Fruit fly (Drosophila melanogaster) whole organism, embryonic: ENCODE data around the gene CG5815.

Experiments
- Abd-B ChIP-seq: fragments of 200-800 bp; sonication (Bioruptor generic); optimal IDR thresholded peaks from 2 replicates; lab custom pipeline; 2018; ENCODE audit warnings: missing biosample characterization, mild to moderate bottlenecking, missing genetic modification characterization, moderate library complexity
- Adf1 ChIP-seq: fragments of 200-800 bp; sonication (Bioruptor generic); IDR thresholded peaks from 2 replicates; pipeline ENCODE4 v1.3.6; 2022; ENCODE audit warnings: missing biosample characterization, missing genetic modification characterization
- B-H2 ChIP-seq: fragments of 200-800 bp; sonication (Bioruptor generic); optimal IDR thresholded peaks from 2 replicates; lab custom pipeline; 2018; ENCODE audit warnings: missing biosample characterization, mild to moderate bottlenecking, missing genetic modification characterization
- CG10366 ChIP-seq: fragments of 200-800 bp; sonication (Bioruptor generic); IDR thresholded peaks from 2 replicates; pipeline ENCODE4 v1.3.6; 2022; ENCODE audit warnings: missing biosample characterization, missing genetic modification characterization
- CG10543 ChIP-seq: fragments of 200-800 bp; sonication (Bioruptor generic); optimal IDR thresholded peaks from 3 replicates; lab custom pipeline; 2017; ENCODE audit warnings: missing biosample characterization, mild to moderate bottlenecking, missing genetic modification characterization, moderate library complexity
- CG12155 ChIP-seq: fragments of 200-800 bp; sonication (Bioruptor generic); optimal IDR thresholded peaks from 3 replicates; lab custom pipeline; 2016; ENCODE audit warnings: missing biosample characterization, missing genetic modification characterization
- CG12391 ChIP-seq: fragments of 200-800 bp; sonication (Bioruptor generic); optimal IDR thresholded peaks from 3 replicates; lab custom pipeline; 2018; ENCODE audit warnings: missing biosample characterization, mild to moderate bottlenecking, missing genetic modification characterization, moderate library complexity
- CG12769 ChIP-seq: fragments of 200-800 bp; sonication (Bioruptor generic); optimal IDR thresholded peaks from 2 replicates; lab custom pipeline; 2019; ENCODE audit warnings: missing biosample characterization, mild to moderate bottlenecking, missing genetic modification characterization, moderate library complexity
- CG13624 ChIP-seq: fragments of 200-800 bp; sonication (Bioruptor generic); optimal IDR thresholded peaks from 2 replicates; lab custom pipeline; 2016; ENCODE audit warnings: missing biosample characterization, missing genetic modification characterization
- CG15269 ChIP-seq: fragments of 200-800 bp; sonication (Bioruptor generic); optimal IDR thresholded peaks from 2 replicates; lab custom pipeline; 2018; ENCODE audit warnings: missing biosample characterization, mild to moderate bottlenecking, missing genetic modification characterization, moderate library complexity
- CG15479 ChIP-seq: fragments of 200-800 bp; sonication (Bioruptor generic); optimal IDR thresholded peaks from 3 replicates; lab custom pipeline; 2019; ENCODE audit warnings: missing biosample characterization, mild to moderate bottlenecking, missing genetic modification characterization, moderate library complexity
- CG17385 ChIP-seq: fragments of 200-800 bp; sonication (Bioruptor generic); optimal IDR thresholded peaks from 3 replicates; lab custom pipeline; 2018; ENCODE audit warnings: missing biosample characterization, mild to moderate bottlenecking, missing genetic modification characterization
- CG2889 ChIP-seq: fragments of 200-800 bp; sonication (Bioruptor generic); IDR thresholded peaks from 3 replicates; pipeline ENCODE4 v1.3.6; 2022; ENCODE audit warnings: missing biosample characterization, missing genetic modification characterization
- CG5953 ChIP-seq: fragments of 200-800 bp; sonication (Bioruptor generic); IDR thresholded peaks from 2 replicates; pipeline ENCODE4 v1.3.6; 2022; ENCODE audit warnings: missing biosample characterization, missing genetic modification characterization
- CG8290 ChIP-seq, 3 experiments: fragments of 200-800 bp; sonication (Bioruptor generic); optimal IDR thresholded peaks; 2 replicates each; lab custom pipeline; 2016 to 2019; ENCODE audit warnings: missing biosample characterization in 3 of 3, missing genetic modification characterization in 3 of 3, mild to moderate bottlenecking in 2 of 3, moderate library complexity in 1 of 3
- CoRest ChIP-seq: fragments of 200-800 bp; sonication (Bioruptor generic); optimal IDR thresholded peaks from 3 replicates; lab custom pipeline; 2018; ENCODE audit warnings: missing biosample characterization, mild to moderate bottlenecking, missing genetic modification characterization, moderate library complexity
- CrebB ChIP-seq: fragments of 200-800 bp; sonication (Bioruptor generic); optimal IDR thresholded peaks from 3 replicates; lab custom pipeline; 2018; ENCODE audit warnings: missing biosample characterization, mild to moderate bottlenecking, missing genetic modification characterization
- D ChIP-seq, 2 experiments: fragments of 200-800 bp in 1 of 2; fragments of >200 bp in 1 of 2; sonication (Bioruptor generic) in 1 of 2; optimal IDR thresholded peaks; 2 replicates in 1 of 2; 3 replicates in 1 of 2; lab custom pipeline; 2017; ENCODE audit warnings: mild to moderate bottlenecking in 1 of 2, missing biosample characterization in 1 of 2, missing genetic modification characterization in 1 of 2, missing genetic modification reagents in 1 of 2
- Dp ChIP-seq: fragments of 200-800 bp; sonication (Bioruptor generic); optimal IDR thresholded peaks from 2 replicates; lab custom pipeline; 2018; ENCODE audit warnings: missing biosample characterization, mild to moderate bottlenecking, missing genetic modification characterization, moderate library complexity
- Lim3 ChIP-seq: fragments of 200-800 bp; sonication (Bioruptor generic); IDR thresholded peaks from 2 replicates; pipeline ENCODE4 v1.3.6; 2022; ENCODE audit warnings: missing biosample characterization, missing genetic modification characterization
- Med ChIP-seq: fragments of 200-800 bp; sonication (Bioruptor generic); peaks from one replicate; lab custom pipeline; 2016; ENCODE audit warnings: missing biosample characterization, missing genetic modification characterization, mild to moderate bottlenecking, inconsistent platforms, moderate library complexity
- Mes4 ChIP-seq: fragments of 200-800 bp; sonication (Bioruptor generic); optimal IDR thresholded peaks from 2 replicates; lab custom pipeline; 2016; ENCODE audit warnings: missing biosample characterization, missing genetic modification characterization
- NC2β ChIP-seq: fragments of 200-800 bp; sonication (Bioruptor generic); optimal IDR thresholded peaks from 2 replicates; lab custom pipeline; 2016; ENCODE audit warnings: missing biosample characterization, missing genetic modification characterization
- NFAT ChIP-seq: fragments of 200-800 bp; sonication (Bioruptor generic); IDR thresholded peaks from 2 replicates; pipeline ENCODE4 v1.3.6; 2022; ENCODE audit warnings: missing biosample characterization, missing genetic modification characterization
- NK7.1 ChIP-seq: fragments of 200-800 bp; sonication (Bioruptor generic); optimal IDR thresholded peaks from 3 replicates; lab custom pipeline; 2016; ENCODE audit warnings: missing biosample characterization, missing genetic modification characterization
- Scr ChIP-seq: fragments of 200-800 bp; sonication (Bioruptor generic); IDR thresholded peaks from 2 replicates; pipeline ENCODE4 v1.3.6; 2022; ENCODE audit warnings: missing biosample characterization, missing genetic modification characterization; ENCODE audit not compliant: partially characterized antibody
- Xrp1 ChIP-seq: fragments of 200-800 bp; sonication (Bioruptor generic); IDR thresholded peaks from 2 replicates; pipeline ENCODE4 v1.3.6; 2022; ENCODE audit warnings: missing biosample characterization, missing genetic modification characterization
- chinmo ChIP-seq: fragments of 200-800 bp; sonication (Bioruptor generic); IDR thresholded peaks from 4 replicates; pipeline ENCODE4 v1.3.6; 2022; ENCODE audit warnings: missing biosample characterization, missing genetic modification characterization; ENCODE audit not compliant: partially characterized antibody
- crol ChIP-seq: fragments of 200-800 bp; sonication (Bioruptor generic); IDR thresholded peaks from 2 replicates; pipeline ENCODE4 v1.3.6; 2022; ENCODE audit warnings: missing biosample characterization, missing genetic modification characterization
- dimm ChIP-seq: fragments of 200-800 bp; sonication (Bioruptor generic); IDR thresholded peaks from 2 replicates; pipeline ENCODE4 v1.3.6; 2022; ENCODE audit warnings: missing biosample characterization, missing genetic modification characterization
- dm ChIP-seq: fragments of 200-800 bp; sonication (Bioruptor generic); optimal IDR thresholded peaks from 3 replicates; lab custom pipeline; 2016; ENCODE audit warnings: missing biosample characterization, missing genetic modification characterization
- dysf ChIP-seq: fragments of 200-800 bp; sonication (Bioruptor generic); IDR thresholded peaks from 3 replicates; pipeline ENCODE4 v1.3.6; 2022; ENCODE audit warnings: missing biosample characterization, missing genetic modification characterization
- ftz-f1 ChIP-seq: fragments of 200-800 bp; sonication (Bioruptor generic); optimal IDR thresholded peaks from 2 replicates; lab custom pipeline; 2016; ENCODE audit warnings: missing biosample characterization, missing genetic modification characterization
- klu ChIP-seq: fragments of 200-800 bp; sonication (Bioruptor generic); IDR thresholded peaks from 2 replicates; pipeline ENCODE4 v1.3.6; 2022; ENCODE audit warnings: missing biosample characterization, missing genetic modification characterization
- lab ChIP-seq: fragments of 200-800 bp; sonication (Bioruptor generic); optimal IDR thresholded peaks from 3 replicates; lab custom pipeline; 2017; ENCODE audit warnings: missing biosample characterization, missing genetic modification characterization, mild to moderate bottlenecking, moderate library complexity, missing genetic modification reagents
- lilli ChIP-seq: fragments of 200-800 bp; sonication (Bioruptor generic); optimal IDR thresholded peaks from 3 replicates; lab custom pipeline; 2016; ENCODE audit warnings: missing biosample characterization, missing genetic modification characterization
- lmd ChIP-seq: fragments of 200-800 bp; sonication (Bioruptor generic); IDR thresholded peaks from 2 replicates; pipeline ENCODE4 v1.3.6; 2022; ENCODE audit warnings: missing biosample characterization, missing genetic modification characterization
- maf-S ChIP-seq: fragments of 200-800 bp; sonication (Bioruptor generic); optimal IDR thresholded peaks from 2 replicates; lab custom pipeline; 2016; ENCODE audit warnings: missing biosample characterization, missing genetic modification characterization
- mirr ChIP-seq: fragments of 200-800 bp; sonication (Bioruptor generic); optimal IDR thresholded peaks from 3 replicates; lab custom pipeline; 2018; ENCODE audit warnings: missing biosample characterization, mild to moderate bottlenecking, missing genetic modification characterization
- mld ChIP-seq: fragments of 200-800 bp; sonication (Bioruptor generic); IDR thresholded peaks from 3 replicates; pipeline ENCODE4 v1.3.6; 2022; ENCODE audit warnings: missing biosample characterization, missing genetic modification characterization; ENCODE audit not compliant: partially characterized antibody
- org-1 ChIP-seq: fragments of 200-800 bp; sonication (Bioruptor generic); optimal IDR thresholded peaks from 2 replicates; lab custom pipeline; 2017; ENCODE audit warnings: missing biosample characterization, missing genetic modification characterization
- otp ChIP-seq: fragments of 200-800 bp; sonication (Bioruptor generic); IDR thresholded peaks from 3 replicates; pipeline ENCODE4, ENCODE4 v1.3.6; 2022; ENCODE audit warnings: missing biosample characterization, missing genetic modification characterization
- phol ChIP-seq: fragments of 200-800 bp; sonication (Bioruptor generic); optimal IDR thresholded peaks from 3 replicates; lab custom pipeline; 2018; ENCODE audit warnings: missing biosample characterization, mild to moderate bottlenecking, missing genetic modification characterization, moderate library complexity
- sd ChIP-seq: fragments of 200-800 bp; sonication (Bioruptor generic); optimal IDR thresholded peaks from 3 replicates; lab custom pipeline; 2018; ENCODE audit warnings: missing biosample characterization, mild to moderate bottlenecking, missing genetic modification characterization, moderate library complexity
- sens ChIP-seq: fragments of 200-800 bp; sonication (Bioruptor generic); peaks from one replicate; lab custom pipeline; 2016; ENCODE audit warnings: missing biosample characterization, missing genetic modification characterization
- tap ChIP-seq: fragments of 200-800 bp; optimal IDR thresholded peaks from 3 replicates; lab custom pipeline; 2019; ENCODE audit warnings: missing biosample characterization, mild to moderate bottlenecking, missing genetic modification characterization, moderate library complexity
- tio ChIP-seq: fragments of 200-800 bp; sonication (Bioruptor generic); optimal IDR thresholded peaks from 2 replicates; lab custom pipeline; 2017; ENCODE audit warnings: missing biosample characterization, missing genetic modification characterization, inconsistent platforms
- vvl ChIP-seq: fragments of 200-800 bp; sonication (Bioruptor generic); IDR thresholded peaks from 2 replicates; pipeline ENCODE4 v1.3.6; 2022; ENCODE audit warnings: missing biosample characterization, missing genetic modification characterization
- wdn ChIP-seq: fragments of 200-800 bp; sonication (Bioruptor generic); IDR thresholded peaks from 2 replicates; pipeline ENCODE4 v1.3.6; 2022; ENCODE audit warnings: missing biosample characterization, missing genetic modification characterization

Gene CG5815

dm6 chr3R:27130551-27131161 is 18.3 kb downstream of the CG5815 start:
- TF ChIP-seq Med (peak; percentile 45), ftz-f1 (GFP tag; lab: Kevin White, UChicago) (peak; percentile 63), sens (no peak), CG12155 (GFP tag; lab: Kevin White, UChicago) (no peak), maf-S (GFP tag; lab: Kevin White, UChicago) (no peak), CG13624 (GFP tag; lab: Kevin White, UChicago) (peak; percentile 4), otp (GFP tag; lab: Robert Waterston, UW) (0 out of 3 replicates have a peak, but pooled peaks have one; percentile 17), dimm (GFP tag; lab: Robert Waterston, UW) (no peak), Abd-B (GFP tag; lab: Kevin White, UChicago) (no peak), NFAT (peak; percentile 38; the same call in 1 of the 2 replicates), B-H2 (GFP tag; lab: Kevin White, UChicago) (peak; percentile 4), CG5953 (GFP tag; lab: Robert Waterston, UW) (no peak), CG15269 (tag; lab: Kevin White, UChicago) (peak; percentile 23), tap (tag; lab: Kevin White, UChicago) (no peak), Adf1 (GFP tag; lab: Robert Waterston, UW) (peak; percentile 36; the same call in 1 of the 2 replicates), CG10366 (no peak), Scr (no peak), vvl (GFP tag; lab: Robert Waterston, UW) (0 out of 2 replicates have a peak, but pooled peaks have one; percentile 11), CG10543 (GFP tag; lab: Kevin White, UChicago) (peak; percentile 37), CG12769 (tag; lab: Kevin White, UChicago) (peak; percentile 65), chinmo (GFP tag; lab: Robert Waterston, UW) (peak; percentile 60; the same call in 2 of the 4 replicates), mirr (GFP tag; lab: Kevin White, UChicago) (peak; percentile 19), sd (tag; lab: Kevin White, UChicago) (peak; percentile 81), crol (GFP tag; lab: Robert Waterston, UW) (peak; percentile 77), lab (GFP tag; lab: Kevin White, UChicago) (peak; percentile 11), D (optimal IDR thresholded peaks at IDR 0.05; lab: Kevin White, UChicago) (no peak), D (GFP tag; optimal IDR thresholded peaks at IDR 0.05; lab: Kevin White, UChicago) (no peak), CG8290 (GFP tag; optimal IDR thresholded peaks at IDR 0.05; lab: Kevin White, UChicago) (no peak), CG8290 (tag; optimal IDR thresholded peaks at IDR 0.05; lab: Kevin White, UChicago) (peak in 1 of 2 experiments; percentile 22)
- TF ChIP-seq, all 482 proteins: peak for 17

dm6 chr3R:27131408-27131807 is 19.0 kb downstream of the CG5815 start:
- TF ChIP-seq CoRest (tag; lab: Kevin White, UChicago) (peak; percentile 1), lilli (GFP tag; lab: Kevin White, UChicago) (peak; percentile 25), CrebB (tag; lab: Kevin White, UChicago) (peak; percentile 57), CG17385 (GFP tag; lab: Kevin White, UChicago) (peak; percentile 15), NK7.1 (GFP tag; lab: Kevin White, UChicago) (no peak), Mes4 (GFP tag; lab: Kevin White, UChicago) (no peak), CG2889 (no peak), dysf (GFP tag; lab: Robert Waterston, UW) (peak; percentile 55; the same call in 1 of the 3 replicates), dm (GFP tag; lab: Kevin White, UChicago) (no peak), org-1 (GFP tag; lab: Kevin White, UChicago) (peak; percentile 60), tio (GFP tag; lab: Kevin White, UChicago) (no peak), mld (GFP tag; lab: Robert Waterston, UW) (no peak), phol (no peak), Lim3 (GFP tag; lab: Robert Waterston, UW) (0 out of 2 replicates have a peak, but pooled peaks have one; percentile 20), NC2β (GFP tag; lab: Kevin White, UChicago) (no peak), Xrp1 (GFP tag; lab: Robert Waterston, UW) (peak; percentile 32; the same call in 1 of the 2 replicates), CG12391 (no peak), CG15479 (GFP tag; lab: Kevin White, UChicago) (no peak), wdn (no peak), Dp (no peak), lmd (peak; percentile 28; the same call in 1 of the 2 replicates), klu (GFP tag; lab: Robert Waterston, UW) (no peak)
